Fruit fly (Drosophila melanogaster) whole organism, pupa: Measurements from ENCODE around the gene CG11307.

Source experiments
- CG10348 ChIP-seq: fragments of 200-800 bp; sonication (Bioruptor generic); IDR thresholded peaks from 2 replicates; pipeline ENCODE4 v1.3.6; 2022; ENCODE audit warnings: missing biosample characterization, missing genetic modification characterization
- CG12605 ChIP-seq: fragments of 200-800 bp; sonication (Bioruptor generic); IDR thresholded peaks from 2 replicates; pipeline ENCODE4 v1.3.6; 2022; ENCODE audit warnings: missing biosample characterization, missing genetic modification characterization
- CG13204 ChIP-seq: fragments of 200-800 bp; sonication (Bioruptor generic); optimal IDR thresholded peaks from 2 replicates; lab custom pipeline; 2018; ENCODE audit warnings: missing biosample characterization, mild to moderate bottlenecking, missing genetic modification characterization, moderate library complexity
- CG14655 ChIP-seq: fragments of 200-800 bp; sonication (Bioruptor generic); optimal IDR thresholded peaks from 3 replicates; lab custom pipeline; 2017; ENCODE audit warnings: mild to moderate bottlenecking, missing biosample characterization, missing genetic modification reagents, missing genetic modification characterization
- CG15710 ChIP-seq: fragments of 200-800 bp; sonication (Bioruptor generic); optimal IDR thresholded peaks from 2 replicates; lab custom pipeline; 2018; ENCODE audit warnings: missing biosample characterization, mild to moderate bottlenecking, missing genetic modification characterization, moderate library complexity
- CG17806 ChIP-seq: fragments of 200-800 bp; sonication (Bioruptor generic); optimal IDR thresholded peaks from 2 replicates; lab custom pipeline; 2018; ENCODE audit warnings: missing biosample characterization, mild to moderate bottlenecking, missing genetic modification characterization, moderate library complexity
- CG32121 ChIP-seq: fragments of 200-800 bp; sonication (Bioruptor generic); IDR thresholded peaks from 2 replicates; pipeline ENCODE4 v1.3.6; 2022; ENCODE audit warnings: missing biosample characterization, missing genetic modification characterization
- CG34367 ChIP-seq: fragments of 200-800 bp; sonication (Bioruptor generic); optimal IDR thresholded peaks from 2 replicates; lab custom pipeline; 2018; ENCODE audit warnings: missing biosample characterization, mild to moderate bottlenecking, missing genetic modification characterization
- CG4496 ChIP-seq: fragments of 200-800 bp; sonication (Bioruptor generic); IDR thresholded peaks from 3 replicates; pipeline ENCODE4 v1.3.6; 2022; ENCODE audit warnings: missing biosample characterization, missing genetic modification characterization
- CG8159 ChIP-seq: fragments of 200-800 bp; sonication (Bioruptor generic); optimal IDR thresholded peaks from 3 replicates; lab custom pipeline; 2018; ENCODE audit warnings: missing biosample characterization, mild to moderate bottlenecking, missing genetic modification characterization, moderate library complexity
- CG8301 ChIP-seq: fragments of 200-800 bp; sonication (Bioruptor generic); optimal IDR thresholded peaks from 2 replicates; lab custom pipeline; 2018; ENCODE audit warnings: missing biosample characterization, mild to moderate bottlenecking, missing genetic modification characterization
- CG9948 ChIP-seq: fragments of 200-800 bp; sonication (Bioruptor generic); optimal IDR thresholded peaks from 2 replicates; lab custom pipeline; 2018; ENCODE audit warnings: missing biosample characterization, mild to moderate bottlenecking, missing genetic modification characterization, moderate library complexity
- D1 ChIP-seq: fragments of 200-800 bp; sonication (Bioruptor generic); optimal IDR thresholded peaks from 2 replicates; lab custom pipeline; 2018; ENCODE audit warnings: missing biosample characterization, mild to moderate bottlenecking, missing genetic modification characterization, moderate library complexity
- EcR ChIP-seq: fragments of 200-800 bp; sonication (Bioruptor generic); optimal IDR thresholded peaks from 3 replicates; lab custom pipeline; 2019; ENCODE audit warnings: missing biosample characterization, missing genetic modification characterization, mild to moderate bottlenecking, moderate library complexity, missing genetic modification reagents
- Ets98B ChIP-seq: fragments of 200-800 bp; sonication (Bioruptor generic); IDR thresholded peaks from 2 replicates; pipeline ENCODE4 v1.3.6; 2022; ENCODE audit warnings: missing biosample characterization, missing genetic modification characterization
- Pif1A ChIP-seq: fragments of 200-800 bp; sonication (Bioruptor generic); optimal IDR thresholded peaks from 3 replicates; lab custom pipeline; 2016; ENCODE audit warnings: missing biosample characterization, missing genetic modification characterization
- Pif1B ChIP-seq: fragments of 200-800 bp; sonication (Bioruptor generic); optimal IDR thresholded peaks from 3 replicates; lab custom pipeline; 2016; ENCODE audit warnings: missing biosample characterization, missing genetic modification characterization
- Snoo ChIP-seq: fragments of 200-800 bp; sonication (Bioruptor generic); optimal IDR thresholded peaks from 3 replicates; lab custom pipeline; 2017; ENCODE audit warnings: missing biosample characterization, mild to moderate bottlenecking, missing genetic modification characterization, inconsistent platforms
- fd96Ca ChIP-seq: fragments of 200-800 bp; sonication (Bioruptor generic); IDR thresholded peaks from 3 replicates; pipeline ENCODE4 v1.3.6; 2022; ENCODE audit warnings: missing biosample characterization, missing genetic modification characterization
- gl ChIP-seq: fragments of 200-800 bp; sonication (Bioruptor generic); optimal IDR thresholded peaks from 2 replicates; lab custom pipeline; 2018; ENCODE audit warnings: missing biosample characterization, mild to moderate bottlenecking, missing genetic modification characterization
- rn ChIP-seq: fragments of 200-800 bp; sonication (Bioruptor generic); IDR thresholded peaks from 2 replicates; pipeline ENCODE4 v1.3.6; 2022; ENCODE audit warnings: missing biosample characterization, missing genetic modification characterization

CG11307 gene

DNA sequence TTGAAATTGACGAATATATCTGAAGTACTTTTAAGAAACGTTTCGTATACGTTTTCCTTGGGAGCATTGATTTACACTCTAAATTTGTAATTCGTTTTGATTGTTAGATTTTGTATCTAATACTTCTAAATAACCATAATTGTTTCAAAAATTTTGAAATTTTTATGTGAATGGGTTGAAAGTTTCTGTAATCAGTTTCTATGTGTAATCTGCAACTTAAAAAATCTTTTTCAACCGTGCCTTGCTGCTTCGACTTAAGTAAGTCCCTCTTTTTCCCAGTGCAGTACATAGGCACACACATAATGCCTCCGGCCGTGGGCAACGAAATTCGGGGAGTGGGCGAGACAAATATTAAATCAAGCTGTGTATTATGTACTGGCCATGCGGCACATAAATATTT, 32.0 kb upstream of the CG11307 start:
- no peak for TF ChIP-seq CG8301 (tag; lab: Kevin White, UChicago)
- no peak for TF ChIP-seq CG34367 (tag; lab: Kevin White, UChicago)
- no peak for TF ChIP-seq CG14655
- no peak for TF ChIP-seq CG8159 (tag; lab: Kevin White, UChicago)
- no peak for TF ChIP-seq Ets98B (GFP tag; lab: Robert Waterston, UW)
- no peak for TF ChIP-seq Snoo (tag; lab: Kevin White, UChicago)
- TF ChIP-seq CG12605 (GFP tag; lab: Robert Waterston, UW), result no peak
- no peak for TF ChIP-seq fd96Ca
- no peak for TF ChIP-seq rn (GFP tag; lab: Robert Waterston, UW)
- no peak for TF ChIP-seq CG10348 (GFP tag; lab: Robert Waterston, UW)
- TF ChIP-seq Pif1A (GFP tag; lab: Kevin White, UChicago), result no peak
- no peak for TF ChIP-seq CG32121 (GFP tag; lab: Robert Waterston, UW)
- TF ChIP-seq gl (tag; lab: Kevin White, UChicago), result no peak
- TF ChIP-seq CG9948 (tag; lab: Kevin White, UChicago), result no peak
- TF ChIP-seq CG17806, result no peak
- no peak for TF ChIP-seq CG4496
- TF ChIP-seq D1 (tag; lab: Kevin White, UChicago), result no peak
- TF ChIP-seq CG15710, result no peak

DNA sequence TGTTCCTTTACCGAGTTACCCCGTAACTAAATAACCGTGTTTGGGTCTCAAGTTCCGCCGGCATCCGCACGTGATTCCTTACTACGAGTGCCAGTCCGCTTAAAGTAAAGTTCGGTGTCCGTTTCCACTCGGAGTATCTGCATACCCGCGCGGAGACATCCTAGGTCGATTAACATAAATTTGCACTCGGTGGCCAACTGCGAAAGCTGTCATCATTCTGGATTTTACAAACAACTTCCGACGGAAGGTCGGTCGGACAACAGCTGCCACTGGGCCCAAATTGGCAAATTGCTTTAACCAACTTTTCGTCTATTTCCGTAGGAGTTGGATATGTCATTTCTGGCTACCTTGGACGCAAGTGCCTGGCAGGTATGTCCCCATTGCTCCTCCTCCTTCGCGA, 30.9 kb upstream of the CG11307 start, which contains the start of gene TfAP-2:
Gene TfAP-2 (plus strand): TSS at position 301 of the 400 bp plus-strand sequence.
- no peak for TF ChIP-seq rn (GFP tag; lab: Robert Waterston, UW)
- no peak for TF ChIP-seq CG34367 (tag; lab: Kevin White, UChicago)
- no peak for TF ChIP-seq CG10348 (GFP tag; lab: Robert Waterston, UW)
- TF ChIP-seq CG14655, result no peak
- no peak for TF ChIP-seq CG4496

dm6 chr3L:21591247-21591646, 26.2 kb upstream of the CG11307 start:
- TF ChIP-seq Pif1A (GFP tag; lab: Kevin White, UChicago) (no peak), Ets98B (GFP tag; lab: Robert Waterston, UW) (no peak), CG8159 (tag; lab: Kevin White, UChicago) (no peak), CG4496 (no peak), Snoo (tag; lab: Kevin White, UChicago) (no peak)

DNA sequence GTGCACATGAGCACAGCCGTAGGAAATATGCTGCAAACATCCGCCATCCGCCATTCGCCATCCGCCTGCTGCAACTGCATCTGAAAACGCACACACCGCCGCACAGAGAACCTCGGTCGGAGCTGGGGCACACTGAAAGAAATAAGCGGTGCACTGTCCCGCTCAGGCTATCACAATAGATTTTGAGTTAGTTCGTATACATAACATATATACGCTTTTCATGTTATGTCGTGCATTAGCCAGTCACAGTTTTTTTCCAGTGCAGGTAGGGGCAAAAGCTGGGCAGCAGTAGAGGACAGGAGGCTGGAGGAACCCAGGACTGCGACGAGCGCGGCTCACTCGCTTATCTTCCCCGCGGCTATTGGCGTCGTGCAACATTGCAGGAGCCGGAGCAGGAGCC, 23.0 kb upstream of the CG11307 start:
- peak; percentile 20 for TF ChIP-seq Pif1B (GFP tag; lab: Kevin White, UChicago)
- TF ChIP-seq CG8301 (tag; lab: Kevin White, UChicago), result peak; percentile 30
- TF ChIP-seq CG17806, result peak; percentile 58
- TF ChIP-seq Ets98B (GFP tag; lab: Robert Waterston, UW), result no peak
- TF ChIP-seq CG15710, result peak; percentile 52
- no peak for TF ChIP-seq rn (GFP tag; lab: Robert Waterston, UW)
- no peak for TF ChIP-seq CG32121 (GFP tag; lab: Robert Waterston, UW)
- TF ChIP-seq CG4496, result peak; percentile 65; the same call in 1 of the 3 replicates
- TF ChIP-seq gl (tag; lab: Kevin White, UChicago), result peak; percentile 32
- peak; percentile 29 for TF ChIP-seq CG34367 (tag; lab: Kevin White, UChicago)
- peak; percentile 40 for TF ChIP-seq Pif1A (GFP tag; lab: Kevin White, UChicago)
- TF ChIP-seq CG12605 (GFP tag; lab: Robert Waterston, UW), result no peak
- peak; percentile 52 for TF ChIP-seq CG14655
- TF ChIP-seq EcR (GFP tag; lab: Kevin White, UChicago), result no peak
- TF ChIP-seq D1 (tag; lab: Kevin White, UChicago), result no peak
- peak; percentile 59 for TF ChIP-seq CG8159 (tag; lab: Kevin White, UChicago)
- peak; percentile 54 for TF ChIP-seq CG9948 (tag; lab: Kevin White, UChicago)
- no peak for TF ChIP-seq fd96Ca
- TF ChIP-seq Snoo (tag; lab: Kevin White, UChicago), result peak; percentile 35
- peak; percentile 33 for TF ChIP-seq CG13204 (GFP tag; lab: Kevin White, UChicago)
- TF ChIP-seq CG10348 (GFP tag; lab: Robert Waterston, UW), result no peak

DNA sequence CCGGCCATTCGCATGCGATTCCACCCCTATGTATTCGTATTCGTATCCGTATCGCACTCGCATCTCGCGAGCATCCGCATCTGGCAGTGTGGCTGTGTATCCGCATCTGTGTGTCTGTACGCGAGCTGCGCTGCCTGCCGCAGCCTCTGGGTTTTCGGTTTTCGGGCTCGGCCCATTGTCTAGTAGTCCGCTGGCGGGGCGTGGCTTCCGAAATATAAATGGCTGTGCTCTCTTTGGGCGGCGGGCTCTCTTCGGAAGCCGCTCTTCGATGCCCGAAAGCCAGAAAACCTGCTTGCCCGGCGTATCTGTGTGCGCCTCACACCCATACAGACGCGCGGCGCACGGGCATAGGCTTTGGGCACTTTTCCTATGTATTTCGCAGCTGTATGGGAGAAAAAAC, 19.1 kb upstream of the CG11307 start:
- TF ChIP-seq Snoo (tag; lab: Kevin White, UChicago) (no peak), CG15710 (no peak), Pif1B (GFP tag; lab: Kevin White, UChicago) (no peak), CG4496 (no peak), CG13204 (GFP tag; lab: Kevin White, UChicago) (peak; percentile 46)

- TF ChIP-seq CG17806 (peak; percentile 51), CG14655 (peak; percentile 55), CG9948 (tag; lab: Kevin White, UChicago) (peak; percentile 65), CG34367 (tag; lab: Kevin White, UChicago) (peak; percentile 22), CG15710 (peak; percentile 36), rn (GFP tag; lab: Robert Waterston, UW) (no peak), CG12605 (GFP tag; lab: Robert Waterston, UW) (no peak)
These were observed 15.1 kb upstream of the CG11307 start for dm6 chr3L:21602275-21602674.

dm6 chr3L:21604265-21604664, 13.2 kb upstream of the CG11307 start:
- TF ChIP-seq CG15710 (no peak), Pif1B (GFP tag; lab: Kevin White, UChicago) (no peak), Pif1A (GFP tag; lab: Kevin White, UChicago) (no peak), D1 (tag; lab: Kevin White, UChicago) (peak; percentile 88), CG17806 (no peak), EcR (GFP tag; lab: Kevin White, UChicago) (no peak)
